Worm (Caenorhabditis elegans) whole organism, L2 larva: Measurements from ENCODE around the gene C14C11.2.
A peak's percentile ranks its signal among the peaks of the same experiment; 100 is the strongest.

ENCODE experiments used
- C34F6.9 ChIP-seq: fragments of 150-350 bp; optimal IDR thresholded peaks from 2 replicates; lab custom pipeline; 2014; ENCODE audit warnings: missing biosample characterization, missing genetic modification characterization
- F13H6.1 ChIP-seq: sonication (generic microtip); optimal IDR thresholded peaks from 2 replicates; lab custom pipeline; 2016; ENCODE audit warnings: missing genetic modification characterization, missing compliant biosample characterization
- R02D3.7 ChIP-seq: fragments of 150-350 bp; optimal IDR thresholded peaks from 2 replicates; lab custom pipeline; 2014; ENCODE audit warnings: missing biosample characterization, missing genetic modification characterization
- Y55F3AM.14 ChIP-seq: fragments of 200-800 bp; sonication (Bioruptor generic); optimal IDR thresholded peaks from 2 replicates; lab custom pipeline; 2018; ENCODE audit warnings: mild to moderate bottlenecking, missing genetic modification characterization, missing compliant biosample characterization
- ZK546.5 ChIP-seq: sonication (generic microtip); optimal IDR thresholded peaks from 2 replicates; lab custom pipeline; 2017; ENCODE audit warnings: missing biosample characterization, missing genetic modification characterization
- alr-1 ChIP-seq: fragments of 150-350 bp; optimal IDR thresholded peaks from 2 replicates; lab custom pipeline; 2014; ENCODE audit warnings: missing biosample characterization, missing genetic modification characterization
- aly-2 ChIP-seq: fragments of 150-350 bp; optimal IDR thresholded peaks from 2 replicates; lab custom pipeline; 2014; ENCODE audit warnings: missing biosample characterization, missing genetic modification characterization
- ama-1 ChIP-seq: fragments of 150-350 bp; optimal IDR thresholded peaks from 2 replicates; lab custom pipeline; 2018; ENCODE audit warnings: inconsistent platforms
- blmp-1 ChIP-seq: sonication (generic microtip); optimal IDR thresholded peaks from 2 replicates; lab custom pipeline; 2017; ENCODE audit warnings: missing genetic modification characterization, mild to moderate bottlenecking, missing compliant biosample characterization, antibody characterized with exemption, moderate library complexity; ENCODE audit not compliant: insufficient read depth
- ceh-16 ChIP-seq: fragments of 150-350 bp; optimal IDR thresholded peaks from 2 replicates; lab custom pipeline; 2014; ENCODE audit warnings: missing biosample characterization, missing genetic modification characterization
- ceh-82 ChIP-seq: fragments of 150-350 bp; optimal IDR thresholded peaks from 2 replicates; lab custom pipeline; 2014; ENCODE audit warnings: missing biosample characterization, missing genetic modification characterization
- crh-2 ChIP-seq: sonication (generic microtip); optimal IDR thresholded peaks from 2 replicates; lab custom pipeline; 2017; ENCODE audit warnings: missing biosample characterization, missing genetic modification characterization
- dmd-4 ChIP-seq: sonication (generic microtip); optimal IDR thresholded peaks from 2 replicates; lab custom pipeline; 2017; ENCODE audit warnings: missing biosample characterization, missing genetic modification characterization
- egl-27 ChIP-seq: sonication (generic microtip); optimal IDR thresholded peaks from 3 replicates; lab custom pipeline; 2017; ENCODE audit warnings: missing biosample characterization, missing genetic modification reagents, missing genetic modification characterization
- elt-1 ChIP-seq: fragments of 150-350 bp; optimal IDR thresholded peaks from 2 replicates; lab custom pipeline; 2014; ENCODE audit warnings: missing biosample characterization, missing genetic modification characterization
- elt-3 ChIP-seq: sonication (generic microtip); optimal IDR thresholded peaks from 2 replicates; lab custom pipeline; 2017; ENCODE audit warnings: missing biosample characterization, missing genetic modification characterization
- fos-1 ChIP-seq: fragments of 150-350 bp; optimal IDR thresholded peaks from 2 replicates; lab custom pipeline; 2014; ENCODE audit warnings: missing biosample characterization, missing genetic modification characterization
- gmeb-1 ChIP-seq: fragments of 150-350 bp; optimal IDR thresholded peaks from 2 replicates; lab custom pipeline; 2014; ENCODE audit warnings: missing biosample characterization, missing genetic modification characterization
- lin-11 ChIP-seq: fragments of 150-350 bp; sonication (generic microtip); optimal IDR thresholded peaks from 2 replicates; lab custom pipeline; 2014; ENCODE audit warnings: missing biosample characterization, missing genetic modification characterization, inconsistent platforms, mixed read lengths
- lin-13 ChIP-seq: fragments of 150-350 bp; optimal IDR thresholded peaks from 2 replicates; lab custom pipeline; 2014; ENCODE audit warnings: missing biosample characterization, missing genetic modification reagents, missing genetic modification characterization
- lin-39 ChIP-seq: fragments of 150-350 bp; optimal IDR thresholded peaks from 2 replicates; lab custom pipeline; 2014; ENCODE audit warnings: missing biosample characterization, missing genetic modification reagents, missing genetic modification characterization
- lsy-2 ChIP-seq, 2 experiments: fragments of 150-350 bp in 1 of 2; sonication (generic microtip) in 1 of 2; optimal IDR thresholded peaks; 2 replicates each; lab custom pipeline; 2014 to 2017; ENCODE audit warnings: missing biosample characterization in 2 of 2, missing genetic modification characterization in 2 of 2
- mab-5 ChIP-seq: fragments of 150-350 bp; optimal IDR thresholded peaks from 2 replicates; lab custom pipeline; 2014; ENCODE audit warnings: missing biosample characterization, missing genetic modification characterization
- mbf-1 ChIP-seq: sonication (generic microtip); optimal IDR thresholded peaks from 2 replicates; lab custom pipeline; 2017; ENCODE audit warnings: missing biosample characterization, missing genetic modification characterization
- mdl-1 ChIP-seq, 2 experiments: fragments of 150-350 bp in 1 of 2; sonication (generic microtip) in 1 of 2; optimal IDR thresholded peaks; 2 replicates each; lab custom pipeline; 2017; ENCODE audit warnings: missing biosample characterization in 2 of 2, missing genetic modification characterization in 2 of 2
- nhr-10 ChIP-seq: sonication (generic microtip); optimal IDR thresholded peaks from 2 replicates; lab custom pipeline; 2017; ENCODE audit warnings: missing biosample characterization, missing genetic modification characterization
- nhr-11 ChIP-seq: fragments of 150-350 bp; optimal IDR thresholded peaks from 2 replicates; lab custom pipeline; 2014; ENCODE audit warnings: missing biosample characterization, missing genetic modification characterization
- nhr-12 ChIP-seq: fragments of 150-350 bp; optimal IDR thresholded peaks from 2 replicates; lab custom pipeline; 2014; ENCODE audit warnings: missing biosample characterization, missing genetic modification characterization
- nhr-129 ChIP-seq: fragments of 150-350 bp; optimal IDR thresholded peaks from 2 replicates; lab custom pipeline; 2014; ENCODE audit warnings: missing biosample characterization, missing genetic modification characterization
- nhr-21 ChIP-seq: fragments of 150-350 bp; optimal IDR thresholded peaks from 2 replicates; lab custom pipeline; 2014; ENCODE audit warnings: missing biosample characterization, missing genetic modification characterization
- nhr-23 ChIP-seq: fragments of 150-350 bp; optimal IDR thresholded peaks from 2 replicates; lab custom pipeline; 2014; ENCODE audit warnings: missing biosample characterization, missing genetic modification reagents, missing genetic modification characterization
- nhr-237 ChIP-seq: fragments of 150-350 bp; optimal IDR thresholded peaks from 2 replicates; lab custom pipeline; 2014; ENCODE audit warnings: missing biosample characterization, missing genetic modification characterization
- nhr-25 ChIP-seq: fragments of 150-350 bp; sonication (generic microtip); optimal IDR thresholded peaks from 3 replicates; lab custom pipeline; 2014; ENCODE audit warnings: missing biosample characterization, missing genetic modification characterization
- nhr-6 ChIP-seq: fragments of 150-350 bp; optimal IDR thresholded peaks from 2 replicates; lab custom pipeline; 2014; ENCODE audit warnings: missing biosample characterization, missing genetic modification characterization
- nhr-77 ChIP-seq: fragments of 150-350 bp; optimal IDR thresholded peaks from 2 replicates; lab custom pipeline; 2014; ENCODE audit warnings: missing biosample characterization, missing genetic modification characterization
- peb-1 ChIP-seq: fragments of 150-350 bp; optimal IDR thresholded peaks from 2 replicates; lab custom pipeline; 2014; ENCODE audit warnings: missing biosample characterization, missing genetic modification characterization
- sem-4 ChIP-seq: fragments of 150-350 bp; optimal IDR thresholded peaks from 2 replicates; lab custom pipeline; 2014; ENCODE audit warnings: missing biosample characterization, missing genetic modification reagents, missing genetic modification characterization
- skn-1 ChIP-seq: sonication (generic microtip); optimal IDR thresholded peaks from 2 replicates; lab custom pipeline; 2017; ENCODE audit warnings: missing biosample characterization, missing genetic modification characterization
- sma-3 ChIP-seq: sonication (generic microtip); optimal IDR thresholded peaks from 2 replicates; lab custom pipeline; 2016; ENCODE audit warnings: missing genetic modification reagents, missing genetic modification characterization, missing compliant biosample characterization
- sma-9 ChIP-seq, 2 experiments: fragments of 150-350 bp in 1 of 2; sonication (generic microtip) in 1 of 2; optimal IDR thresholded peaks; 2 replicates each; lab custom pipeline; 2014 to 2016; ENCODE audit warnings: missing genetic modification characterization in 2 of 2, mild to moderate bottlenecking in 1 of 2, missing biosample characterization in 1 of 2, missing compliant biosample characterization in 1 of 2, missing genetic modification reagents in 1 of 2, moderate library complexity in 1 of 2
- snpc-4 ChIP-seq: fragments of 150-350 bp; optimal IDR thresholded peaks from 2 replicates; lab custom pipeline; 2014; ENCODE audit warnings: missing biosample characterization, missing genetic modification characterization
- unc-39 ChIP-seq: fragments of 150-350 bp; optimal IDR thresholded peaks from 2 replicates; lab custom pipeline; 2014; ENCODE audit warnings: missing biosample characterization, missing genetic modification characterization
- unc-55 ChIP-seq: fragments of 150-350 bp; sonication (generic microtip); optimal IDR thresholded peaks from 3 replicates; lab custom pipeline; 2014; ENCODE audit warnings: missing biosample characterization, missing genetic modification reagents, missing genetic modification characterization
- unc-62 ChIP-seq: fragments of 150-350 bp; optimal IDR thresholded peaks from 2 replicates; lab custom pipeline; 2014; ENCODE audit warnings: missing biosample characterization, missing genetic modification reagents, missing genetic modification characterization
- zag-1 ChIP-seq: fragments of 150-350 bp; optimal IDR thresholded peaks from 2 replicates; lab custom pipeline; 2014; ENCODE audit warnings: missing biosample characterization, missing genetic modification characterization
- ztf-1 ChIP-seq: fragments of 200-800 bp; sonication (Bioruptor generic); conservative IDR thresholded peaks from 2 replicates; pipeline ENCODE4 v1.3.6; 2022; ENCODE audit warnings: missing genetic modification characterization, missing compliant biosample characterization
- ztf-11 ChIP-seq: sonication (generic microtip); optimal IDR thresholded peaks from 2 replicates; lab custom pipeline; 2017; ENCODE audit warnings: missing biosample characterization, missing genetic modification characterization
- ztf-4 ChIP-seq: fragments of 150-350 bp; optimal IDR thresholded peaks from 2 replicates; lab custom pipeline; 2014; ENCODE audit warnings: missing biosample characterization, missing genetic modification characterization

The C14C11.2 gene

DNA sequence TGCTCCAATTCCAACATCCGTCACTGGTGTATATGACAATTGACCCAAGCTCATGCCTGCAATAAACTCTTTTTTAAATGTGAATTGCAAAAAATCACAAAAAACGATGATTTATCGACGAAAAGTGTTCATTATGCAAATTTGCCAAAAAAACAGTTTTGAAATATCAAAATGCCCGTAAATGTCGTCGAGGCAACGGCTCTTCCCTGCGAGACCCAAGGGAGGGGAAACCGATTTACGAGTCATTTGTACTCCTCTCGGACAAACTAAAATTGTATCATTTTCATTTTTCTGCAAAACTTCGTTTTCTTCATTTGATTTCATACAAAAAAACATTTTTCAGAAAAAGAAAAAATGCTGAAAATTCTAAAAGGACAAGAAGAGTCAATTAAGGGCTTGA lies 23.6 kb downstream of the C14C11.2 start, which contains the start of the genes hmgs-1 and F25B4.4:
Gene hmgs-1 (minus strand): TSS at position 56 of the 400 bp plus-strand sequence.
Gene F25B4.4 (plus strand): TSS at position 340 of the 400 bp plus-strand sequence.
- TF ChIP-seq nhr-129 (tag; lab: Kevin White, UChicago) (peak; percentile 93), alr-1 (tag; lab: Kevin White, UChicago) (no peak), egl-27 (tag; lab: Kevin White, UChicago) (peak; percentile 91), elt-1 (tag; lab: Kevin White, UChicago) (no peak), dmd-4 (tag; lab: Kevin White, UChicago) (peak; percentile 21), ceh-16 (tag; lab: Kevin White, UChicago) (no peak), ZK546.5 (tag; lab: Kevin White, UChicago) (peak; percentile 32), nhr-21 (tag; lab: Kevin White, UChicago) (peak; percentile 87), nhr-25 (tag; lab: Kevin White, UChicago) (peak; percentile 93), snpc-4 (tag; lab: Kevin White, UChicago) (peak; percentile 68), R02D3.7 (tag; lab: Kevin White, UChicago) (peak; percentile 99), mbf-1 (tag; lab: Kevin White, UChicago) (no peak), nhr-11 (no peak), sem-4 (peak; percentile 77), ztf-11 (tag; lab: Kevin White, UChicago) (no peak), aly-2 (tag; lab: Kevin White, UChicago) (no peak), sma-3 (peak; percentile 89), gmeb-1 (tag; lab: Kevin White, UChicago) (peak; percentile 88), peb-1 (tag; lab: Kevin White, UChicago) (no peak), mab-5 (tag; lab: Kevin White, UChicago) (peak; percentile 95), fos-1 (peak; percentile 83), lin-13 (peak; percentile 91), ztf-4 (tag; lab: Kevin White, UChicago) (peak; percentile 87), ceh-82 (tag; lab: Kevin White, UChicago) (peak; percentile 17), lsy-2 (tag; optimal IDR thresholded peaks at IDR 0.05; lab: Kevin White, UChicago) (peak; percentile 84 to 95), zag-1 (peak; percentile 83), ztf-1 (no peak), lin-39 (peak; percentile 61), unc-62 (GFP tag; lab: Kevin White, UChicago) (peak; percentile 49), F13H6.1 (peak; percentile 89), mdl-1 (tag; optimal IDR thresholded peaks at IDR 0.05; lab: Kevin White, UChicago) (no peak), nhr-10 (tag; lab: Kevin White, UChicago) (peak; percentile 72), Y55F3AM.14 (GFP tag; lab: Kevin White, UChicago) (peak; percentile 34), elt-3 (tag; lab: Kevin White, UChicago) (no peak), sma-9 (GFP tag; optimal IDR thresholded peaks at IDR 0.05; lab: Kevin White, UChicago) (peak; percentile 95), sma-9 (tag; optimal IDR thresholded peaks at IDR 0.05; lab: Kevin White, UChicago) (no peak), nhr-6 (peak; percentile 80), crh-2 (tag; lab: Kevin White, UChicago) (peak; percentile 94), nhr-77 (tag; lab: Kevin White, UChicago) (peak; percentile 47), C34F6.9 (tag; lab: Kevin White, UChicago) (peak; percentile 93), nhr-237 (no peak), unc-39 (tag; lab: Kevin White, UChicago) (no peak), lin-11 (tag; lab: Kevin White, UChicago) (peak; percentile 81), unc-55 (GFP tag; lab: Kevin White, UChicago) (peak; percentile 97), skn-1 (tag; lab: Kevin White, UChicago) (peak; percentile 21), nhr-12 (tag; lab: Kevin White, UChicago) (no peak), nhr-23 (tag; lab: Kevin White, UChicago) (no peak), ama-1 (lab: Kevin White, UChicago) (peak; percentile 57), blmp-1 (tag; lab: Kevin White, UChicago) (peak; percentile 78)
